Fruit fly (Drosophila melanogaster) whole organism, embryonic: ENCODE data around the gene CG12035.

Experiments used
- Ada2b ChIP-seq: fragments of 200-800 bp; sonication (Bioruptor generic); IDR thresholded peaks from 2 replicates; pipeline ENCODE4 v1.3.6; 2022; ENCODE audit warnings: missing biosample characterization, missing genetic modification characterization
- Adf1 ChIP-seq: fragments of 200-800 bp; sonication (Bioruptor generic); IDR thresholded peaks from 2 replicates; pipeline ENCODE4 v1.3.6; 2022; ENCODE audit warnings: missing biosample characterization, missing genetic modification characterization
- CG10543 ChIP-seq: fragments of 200-800 bp; sonication (Bioruptor generic); optimal IDR thresholded peaks from 3 replicates; lab custom pipeline; 2017; ENCODE audit warnings: missing biosample characterization, mild to moderate bottlenecking, missing genetic modification characterization, moderate library complexity
- CG11093 ChIP-seq: fragments of 200-800 bp; sonication (Bioruptor generic); IDR thresholded peaks from 3 replicates; pipeline ENCODE4 v1.3.6; 2022; ENCODE audit warnings: missing biosample characterization, missing genetic modification characterization
- CG12769 ChIP-seq: fragments of 200-800 bp; sonication (Bioruptor generic); optimal IDR thresholded peaks from 2 replicates; lab custom pipeline; 2019; ENCODE audit warnings: missing biosample characterization, mild to moderate bottlenecking, missing genetic modification characterization, moderate library complexity
- CG1602 ChIP-seq: fragments of 200-800 bp; sonication (Bioruptor generic); optimal IDR thresholded peaks from 3 replicates; lab custom pipeline; 2016; ENCODE audit warnings: missing biosample characterization, missing genetic modification characterization
- CG2199 ChIP-seq: fragments of 200-800 bp; sonication (Bioruptor generic); IDR thresholded peaks from 3 replicates; pipeline ENCODE4 v1.3.6; 2022; ENCODE audit warnings: missing biosample characterization, missing genetic modification characterization
- CG2202 ChIP-seq: fragments of 200-800 bp; sonication (Bioruptor generic); optimal IDR thresholded peaks from 2 replicates; lab custom pipeline; 2018; ENCODE audit warnings: missing biosample characterization, mild to moderate bottlenecking, missing genetic modification characterization
- CG2875 ChIP-seq: fragments of 200-800 bp; sonication (Bioruptor generic); optimal IDR thresholded peaks from 2 replicates; lab custom pipeline; 2017; ENCODE audit warnings: missing biosample characterization, mild to moderate bottlenecking, missing genetic modification characterization, missing genetic modification reagents
- CG3838 ChIP-seq: fragments of 200-800 bp; sonication (Bioruptor generic); optimal IDR thresholded peaks from 3 replicates; lab custom pipeline; 2016; ENCODE audit warnings: missing biosample characterization, missing genetic modification characterization
- CG6175 ChIP-seq: fragments of 200-800 bp; sonication (Bioruptor generic); IDR thresholded peaks from 3 replicates; pipeline ENCODE4 v1.3.6; 2022; ENCODE audit warnings: missing biosample characterization, missing genetic modification characterization
- CG7372 ChIP-seq: fragments of 200-800 bp; sonication (Bioruptor generic); IDR thresholded peaks from 2 replicates; pipeline ENCODE4 v1.3.6; 2022; ENCODE audit warnings: missing biosample characterization, missing genetic modification characterization
- CG8089 ChIP-seq: fragments of 200-800 bp; sonication (Bioruptor generic); optimal IDR thresholded peaks from 3 replicates; lab custom pipeline; 2016; ENCODE audit warnings: missing biosample characterization, missing genetic modification characterization
- CG8924 ChIP-seq: fragments of 200-800 bp; optimal IDR thresholded peaks from 3 replicates; lab custom pipeline; 2019; ENCODE audit warnings: missing biosample characterization, mild to moderate bottlenecking, missing genetic modification characterization, moderate library complexity
- CG9932 ChIP-seq: fragments of 200-800 bp; sonication (Bioruptor generic); IDR thresholded peaks from 2 replicates; pipeline ENCODE4 v1.3.6; 2022; ENCODE audit warnings: missing biosample characterization, missing genetic modification characterization
- CoRest ChIP-seq: fragments of 200-800 bp; sonication (Bioruptor generic); optimal IDR thresholded peaks from 3 replicates; lab custom pipeline; 2018; ENCODE audit warnings: missing biosample characterization, mild to moderate bottlenecking, missing genetic modification characterization, moderate library complexity
- Doc2 ChIP-seq: fragments of 200-800 bp; sonication (Bioruptor generic); IDR thresholded peaks from 2 replicates; pipeline ENCODE4 v1.3.6; 2022; ENCODE audit warnings: missing biosample characterization, missing genetic modification characterization
- E2f1 ChIP-seq: fragments of 200-800 bp; sonication (Bioruptor generic); IDR thresholded peaks from 2 replicates; pipeline ENCODE4 v1.3.6; 2022; ENCODE audit warnings: missing biosample characterization, missing genetic modification characterization
- Fer1 ChIP-seq: fragments of 200-800 bp; sonication (Bioruptor generic); optimal IDR thresholded peaks from 2 replicates; lab custom pipeline; 2017; ENCODE audit warnings: missing biosample characterization, mild to moderate bottlenecking, missing genetic modification characterization
- Hsf ChIP-seq: fragments of 200-800 bp; sonication (Bioruptor generic); optimal IDR thresholded peaks from 3 replicates; lab custom pipeline; 2016; ENCODE audit warnings: missing biosample characterization, missing genetic modification characterization
- Jarid2 ChIP-seq: fragments of 200-800 bp; sonication (Bioruptor generic); optimal IDR thresholded peaks from 3 replicates; lab custom pipeline; 2017; ENCODE audit warnings: mild to moderate bottlenecking, missing biosample characterization, missing genetic modification reagents, missing genetic modification characterization
- Myb ChIP-seq: fragments of 200-800 bp; sonication (Bioruptor generic); optimal IDR thresholded peaks from 2 replicates; lab custom pipeline; 2016; ENCODE audit warnings: missing biosample characterization, missing genetic modification characterization
- Nf-YA ChIP-seq: fragments of 200-800 bp; sonication (Bioruptor generic); IDR thresholded peaks from 2 replicates; pipeline ENCODE4 v1.3.6; 2022; ENCODE audit warnings: missing biosample characterization, missing genetic modification characterization
- Nf-YC ChIP-seq: fragments of 200-800 bp; optimal IDR thresholded peaks from 3 replicates; lab custom pipeline; 2019; ENCODE audit warnings: missing biosample characterization, mild to moderate bottlenecking, missing genetic modification characterization, moderate library complexity
- Trl ChIP-seq, 3 experiments: fragments of >200 bp in 2 of 3; fragments of 200-800 bp in 1 of 3; sonication (Bioruptor generic) in 1 of 3; optimal IDR thresholded peaks; 2 replicates in 1 of 3; 3 replicates in 2 of 3; lab custom pipeline; 2016 to 2017; ENCODE audit warnings: missing biosample characterization in 1 of 3, missing genetic modification characterization in 1 of 3
- Xbp1 ChIP-seq: fragments of 200-800 bp; sonication (Bioruptor generic); optimal IDR thresholded peaks from 3 replicates; lab custom pipeline; 2016; ENCODE audit warnings: missing biosample characterization, mild to moderate bottlenecking, missing genetic modification characterization
- bcd ChIP-seq: fragments of 200-800 bp; sonication (Bioruptor generic); optimal IDR thresholded peaks from 2 replicates; lab custom pipeline; 2017; ENCODE audit warnings: missing biosample characterization, mild to moderate bottlenecking, missing genetic modification characterization
- cad ChIP-seq: fragments of >200 bp; optimal IDR thresholded peaks from 2 replicates; lab custom pipeline; 2017; ENCODE audit warnings: missing biosample characterization, missing genetic modification characterization
- caup ChIP-seq: fragments of 200-800 bp; sonication (Bioruptor generic); optimal IDR thresholded peaks from 3 replicates; lab custom pipeline; 2017; ENCODE audit warnings: missing biosample characterization, mild to moderate bottlenecking, missing genetic modification characterization, moderate library complexity; ENCODE audit not compliant: severe bottlenecking
- cg ChIP-seq: fragments of 200-800 bp; sonication (Bioruptor generic); optimal IDR thresholded peaks from 3 replicates; lab custom pipeline; 2019; ENCODE audit warnings: missing biosample characterization, mild to moderate bottlenecking, missing genetic modification characterization, moderate library complexity
- chm ChIP-seq: fragments of 200-800 bp; sonication (Bioruptor generic); IDR thresholded peaks from 2 replicates; pipeline ENCODE4 v1.3.6; 2022; ENCODE audit warnings: missing biosample characterization, missing genetic modification characterization
- chn ChIP-seq: fragments of 200-800 bp; sonication (Bioruptor generic); optimal IDR thresholded peaks from 2 replicates; lab custom pipeline; 2016; ENCODE audit warnings: missing biosample characterization, missing genetic modification characterization
- dmrt11E ChIP-seq: fragments of 200-800 bp; sonication (Bioruptor generic); optimal IDR thresholded peaks from 3 replicates; lab custom pipeline; 2018; ENCODE audit warnings: missing biosample characterization, mild to moderate bottlenecking, missing genetic modification characterization, moderate library complexity
- eve ChIP-seq, 2 experiments: fragments of >200 bp; optimal IDR thresholded peaks; 2 replicates each; lab custom pipeline; 2017; ENCODE audit warnings: missing biosample characterization in 2 of 2, missing genetic modification characterization in 2 of 2
- fd3F ChIP-seq: fragments of 200-800 bp; sonication (Bioruptor generic); optimal IDR thresholded peaks from 2 replicates; lab custom pipeline; 2018; ENCODE audit warnings: missing biosample characterization, mild to moderate bottlenecking, missing genetic modification characterization, moderate library complexity
- ftz-f1 ChIP-seq: fragments of 200-800 bp; sonication (Bioruptor generic); optimal IDR thresholded peaks from 2 replicates; lab custom pipeline; 2016; ENCODE audit warnings: missing biosample characterization, missing genetic modification characterization
- fu2 ChIP-seq: fragments of 200-800 bp; sonication (Bioruptor generic); optimal IDR thresholded peaks from 2 replicates; lab custom pipeline; 2016; ENCODE audit warnings: missing biosample characterization, missing genetic modification characterization
- hbn ChIP-seq: fragments of 200-800 bp; sonication (Bioruptor generic); IDR thresholded peaks from 2 replicates; pipeline ENCODE4 v1.3.6; 2022; ENCODE audit warnings: missing biosample characterization, missing genetic modification characterization; ENCODE audit not compliant: partially characterized antibody
- jigr1 ChIP-seq: fragments of 200-800 bp; sonication (Bioruptor generic); IDR thresholded peaks from 3 replicates; pipeline ENCODE4 v1.3.6; 2022; ENCODE audit warnings: missing biosample characterization, missing genetic modification characterization
- klu ChIP-seq: fragments of 200-800 bp; sonication (Bioruptor generic); IDR thresholded peaks from 2 replicates; pipeline ENCODE4 v1.3.6; 2022; ENCODE audit warnings: missing biosample characterization, missing genetic modification characterization
- mld ChIP-seq: fragments of 200-800 bp; sonication (Bioruptor generic); IDR thresholded peaks from 3 replicates; pipeline ENCODE4 v1.3.6; 2022; ENCODE audit warnings: missing biosample characterization, missing genetic modification characterization; ENCODE audit not compliant: partially characterized antibody
- nau ChIP-seq: fragments of 200-800 bp; sonication (Bioruptor generic); optimal IDR thresholded peaks from 3 replicates; lab custom pipeline; 2017; ENCODE audit warnings: missing biosample characterization, mild to moderate bottlenecking, missing genetic modification characterization, missing genetic modification reagents
- org-1 ChIP-seq: fragments of 200-800 bp; sonication (Bioruptor generic); optimal IDR thresholded peaks from 2 replicates; lab custom pipeline; 2017; ENCODE audit warnings: missing biosample characterization, missing genetic modification characterization
- pros ChIP-seq: fragments of 200-800 bp; sonication (Bioruptor generic); optimal IDR thresholded peaks from 3 replicates; lab custom pipeline; 2019; ENCODE audit warnings: missing biosample characterization, mild to moderate bottlenecking, missing genetic modification characterization, moderate library complexity
- ranshi ChIP-seq: fragments of 200-800 bp; sonication (Bioruptor generic); IDR thresholded peaks from 2 replicates; pipeline ENCODE4 v1.3.6; 2022; ENCODE audit warnings: missing biosample characterization, missing genetic modification characterization
- run ChIP-seq: fragments of 200-800 bp; sonication (Bioruptor generic); optimal IDR thresholded peaks from 3 replicates; lab custom pipeline; 2018; ENCODE audit warnings: missing biosample characterization, mild to moderate bottlenecking, missing genetic modification characterization
- sob ChIP-seq: fragments of 200-800 bp; sonication (Bioruptor generic); IDR thresholded peaks from 2 replicates; pipeline ENCODE4 v1.3.6; 2022; ENCODE audit warnings: missing biosample characterization, missing genetic modification characterization
- trem ChIP-seq: fragments of 200-800 bp; optimal IDR thresholded peaks from 3 replicates; lab custom pipeline; 2019; ENCODE audit warnings: missing biosample characterization, mild to moderate bottlenecking, missing genetic modification characterization, moderate library complexity
- zfh1 ChIP-seq: fragments of 200-800 bp; sonication (Bioruptor generic); IDR thresholded peaks from 3 replicates; pipeline ENCODE4 v1.3.6; 2022; ENCODE audit warnings: missing biosample characterization, missing genetic modification characterization

CG12035 gene

dm6 chr3L:1740129-1740975 lies 16.2 kb downstream of the CG12035 start (continued):
- TF ChIP-seq Fer1 (GFP tag; lab: Kevin White, UChicago) (no peak), dmrt11E (tag; lab: Kevin White, UChicago) (no peak), zfh1 (GFP tag; lab: Robert Waterston, UW) (peak; percentile 62; the same call in 2 of the 3 replicates), Adf1 (GFP tag; lab: Robert Waterston, UW) (no peak), CG2199 (GFP tag; lab: Robert Waterston, UW) (no peak), Doc2 (peak; percentile 16; the same call in 1 of the 2 replicates), eve (GFP tag; optimal IDR thresholded peaks at IDR 0.05; lab: Kevin White, UChicago) (no peak), CG8089 (peak; percentile 17), Xbp1 (GFP tag; lab: Kevin White, UChicago) (peak; percentile 81), CG2875 (GFP tag; lab: Kevin White, UChicago) (no peak), Jarid2 (GFP tag; lab: Kevin White, UChicago) (no peak), mld (GFP tag; lab: Robert Waterston, UW) (no peak), E2f1 (GFP tag; lab: Robert Waterston, UW) (peak; percentile 72), ranshi (0 out of 2 replicates have a peak, but pooled peaks have one; percentile 11), CG8924 (tag; lab: Kevin White, UChicago) (peak; percentile 61), sob (GFP tag; lab: Robert Waterston, UW) (peak; percentile 77), chm (peak; percentile 65; the same call in 1 of the 2 replicates), Hsf (peak; percentile 72), Myb (GFP tag; lab: Kevin White, UChicago) (peak; percentile 37), hbn (no peak), CG12769 (tag; lab: Kevin White, UChicago) (peak; percentile 84), Nf-YC (peak; percentile 36), klu (GFP tag; lab: Robert Waterston, UW) (0 out of 2 replicates have a peak, but pooled peaks have one; percentile 55), CG10543 (GFP tag; lab: Kevin White, UChicago) (no peak), CG11093 (GFP tag; lab: Robert Waterston, UW) (0 out of 3 replicates have a peak, but pooled peaks have one; percentile 41), ftz-f1 (GFP tag; lab: Kevin White, UChicago) (no peak), bcd (peak; percentile 56), trem (tag; lab: Kevin White, UChicago) (no peak), Trl (optimal IDR thresholded peaks at IDR 0.05; lab: Kevin White, UChicago) (no peak), Trl (GFP tag; optimal IDR thresholded peaks at IDR 0.05; lab: Kevin White, UChicago) (peak; percentile 33), Nf-YA (GFP tag; lab: Robert Waterston, UW) (no peak), CG6175 (GFP tag; lab: Robert Waterston, UW) (no peak), nau (no peak), CG9932 (peak; percentile 63), run (tag; lab: Kevin White, UChicago) (peak; percentile 11), Ada2b (GFP tag; lab: Robert Waterston, UW) (no peak), jigr1 (GFP tag; lab: Robert Waterston, UW) (peak; percentile 47; the same call in 2 of the 3 replicates), cg (no peak), CG3838 (GFP tag; lab: Kevin White, UChicago) (no peak), chn (GFP tag; lab: Kevin White, UChicago) (peak; percentile 55), caup (GFP tag; lab: Kevin White, UChicago) (peak; percentile 14), fd3F (peak; percentile 72), pros (no peak), cad (no peak), fu2 (GFP tag; lab: Kevin White, UChicago) (peak; percentile 38), CG7372 (GFP tag; lab: Robert Waterston, UW) (peak; percentile 58), CG1602 (GFP tag; lab: Kevin White, UChicago) (peak; percentile 44), CG2202 (tag; lab: Kevin White, UChicago) (no peak), org-1 (GFP tag; lab: Kevin White, UChicago) (peak; percentile 31), CoRest (tag; lab: Kevin White, UChicago) (peak; percentile 64)
